Fruit fly (Drosophila melanogaster): ENCODE measurements around the gene Ppcs.

- no peak for TF ChIP-seq CG8478 (optimal IDR thresholded peaks at IDR 0.05)
- TF ChIP-seq CTCF (optimal IDR thresholded peaks at IDR 0.05): no peak
Observed at dm6 chr3R:19108126-19108525, 39.6 kb downstream of the Ppcs start.
